Fruit fly (Drosophila melanogaster) whole organism, embryonic: Measurements from ENCODE around the gene CG18301.

Experiments
- Ada2b ChIP-seq: fragments of 200-800 bp; sonication (Bioruptor generic); IDR thresholded peaks from 2 replicates; pipeline ENCODE4 v1.3.6; 2022; ENCODE audit warnings: missing biosample characterization, missing genetic modification characterization
- B-H2 ChIP-seq: fragments of 200-800 bp; sonication (Bioruptor generic); optimal IDR thresholded peaks from 2 replicates; lab custom pipeline; 2018; ENCODE audit warnings: missing biosample characterization, mild to moderate bottlenecking, missing genetic modification characterization
- Blimp-1 ChIP-seq: fragments of 200-800 bp; sonication (Bioruptor generic); optimal IDR thresholded peaks from 3 replicates; lab custom pipeline; 2018; ENCODE audit warnings: missing biosample characterization, missing genetic modification characterization, mild to moderate bottlenecking, moderate library complexity, missing genetic modification reagents
- CG10565 ChIP-seq: fragments of 200-800 bp; sonication (Bioruptor generic); optimal IDR thresholded peaks from 3 replicates; lab custom pipeline; 2016; ENCODE audit warnings: missing biosample characterization, mild to moderate bottlenecking, missing genetic modification characterization
- CG11398 ChIP-seq: fragments of 200-800 bp; sonication (Bioruptor generic); optimal IDR thresholded peaks from 2 replicates; lab custom pipeline; 2016; ENCODE audit warnings: missing biosample characterization, missing genetic modification characterization
- CG13296 ChIP-seq: fragments of 200-800 bp; sonication (Bioruptor generic); optimal IDR thresholded peaks from 3 replicates; lab custom pipeline; 2018; ENCODE audit warnings: missing biosample characterization, mild to moderate bottlenecking, missing genetic modification characterization
- CG13894 ChIP-seq: fragments of 200-800 bp; sonication (Bioruptor generic); optimal IDR thresholded peaks from 3 replicates; lab custom pipeline; 2018; ENCODE audit warnings: missing biosample characterization, mild to moderate bottlenecking, missing genetic modification characterization, moderate library complexity
- CG14441 ChIP-seq: fragments of 200-800 bp; sonication (Bioruptor generic); IDR thresholded peaks from 2 replicates; pipeline ENCODE4 v1.3.6; 2022; ENCODE audit warnings: missing biosample characterization, missing genetic modification characterization
- CG16863 ChIP-seq: fragments of 200-800 bp; sonication (Bioruptor generic); optimal IDR thresholded peaks from 3 replicates; lab custom pipeline; 2016; ENCODE audit warnings: missing biosample characterization, missing genetic modification characterization
- CG17912 ChIP-seq: fragments of 200-800 bp; sonication (Bioruptor generic); optimal IDR thresholded peaks from 2 replicates; lab custom pipeline; 2018; ENCODE audit warnings: missing biosample characterization, mild to moderate bottlenecking, missing genetic modification characterization
- CG18764 ChIP-seq: fragments of 200-800 bp; sonication (Bioruptor generic); optimal IDR thresholded peaks from 3 replicates; lab custom pipeline; 2016; ENCODE audit warnings: missing biosample characterization, missing genetic modification characterization
- CG2678 ChIP-seq: fragments of 200-800 bp; sonication (Bioruptor generic); optimal IDR thresholded peaks from 3 replicates; lab custom pipeline; 2019; ENCODE audit warnings: missing biosample characterization, mild to moderate bottlenecking, missing genetic modification characterization, moderate library complexity
- CG4282 ChIP-seq: fragments of 200-800 bp; sonication (Bioruptor generic); optimal IDR thresholded peaks from 2 replicates; lab custom pipeline; 2016; ENCODE audit warnings: missing biosample characterization, missing genetic modification characterization
- CG4328 ChIP-seq: fragments of 200-800 bp; sonication (Bioruptor generic); optimal IDR thresholded peaks from 3 replicates; lab custom pipeline; 2017; ENCODE audit warnings: missing biosample characterization, missing genetic modification reagents, missing genetic modification characterization
- CG43689 ChIP-seq: fragments of 200-800 bp; sonication (Bioruptor generic); IDR thresholded peaks from 2 replicates; pipeline ENCODE4 v1.3.6; 2022; ENCODE audit warnings: missing biosample characterization, missing genetic modification characterization
- CG4617 ChIP-seq: fragments of 200-800 bp; sonication (Bioruptor generic); optimal IDR thresholded peaks from 3 replicates; lab custom pipeline; 2016; ENCODE audit warnings: missing biosample characterization, missing genetic modification characterization, borderline replicate concordance
- CG4820 ChIP-seq: fragments of 200-800 bp; sonication (Bioruptor generic); optimal IDR thresholded peaks from 3 replicates; lab custom pipeline; 2016; ENCODE audit warnings: missing biosample characterization, missing genetic modification characterization
- CG5245 ChIP-seq: fragments of 200-800 bp; sonication (Bioruptor generic); optimal IDR thresholded peaks from 3 replicates; lab custom pipeline; 2016; ENCODE audit warnings: missing biosample characterization, missing genetic modification characterization
- CG7556 ChIP-seq: fragments of 200-800 bp; sonication (Bioruptor generic); optimal IDR thresholded peaks from 2 replicates; lab custom pipeline; 2017; ENCODE audit warnings: missing biosample characterization, mild to moderate bottlenecking, missing genetic modification characterization
- CG7928 ChIP-seq: fragments of 200-800 bp; sonication (Bioruptor generic); optimal IDR thresholded peaks from 2 replicates; lab custom pipeline; 2017; ENCODE audit warnings: missing biosample characterization, mild to moderate bottlenecking, missing genetic modification characterization
- CG8281 ChIP-seq: fragments of 200-800 bp; sonication (Bioruptor generic); optimal IDR thresholded peaks from 2 replicates; lab custom pipeline; 2018; ENCODE audit warnings: missing biosample characterization, mild to moderate bottlenecking, missing genetic modification characterization, moderate library complexity
- CG9609 ChIP-seq: fragments of 200-800 bp; sonication (Bioruptor generic); optimal IDR thresholded peaks from 3 replicates; lab custom pipeline; 2016; ENCODE audit warnings: missing biosample characterization, missing genetic modification characterization
- CG9876 ChIP-seq: fragments of 200-800 bp; sonication (Bioruptor generic); optimal IDR thresholded peaks from 2 replicates; lab custom pipeline; 2016; ENCODE audit warnings: missing biosample characterization, missing genetic modification characterization
- Deaf1 ChIP-seq: fragments of 200-800 bp; optimal IDR thresholded peaks from 3 replicates; lab custom pipeline; 2019; ENCODE audit warnings: missing biosample characterization, mild to moderate bottlenecking, missing genetic modification characterization, moderate library complexity
- Dip2 ChIP-seq: fragments of 200-800 bp; sonication (Bioruptor generic); IDR thresholded peaks from 2 replicates; pipeline ENCODE4 v1.3.6; 2022; ENCODE audit warnings: missing biosample characterization, missing genetic modification characterization
- Drgx ChIP-seq: fragments of 200-800 bp; sonication (Bioruptor generic); IDR thresholded peaks from 2 replicates; pipeline ENCODE4 v1.3.6; 2022; ENCODE audit warnings: missing biosample characterization, missing genetic modification characterization
- Hr39 ChIP-seq: fragments of >200 bp; optimal IDR thresholded peaks from 2 replicates; lab custom pipeline; 2017
- MESR4 ChIP-seq: fragments of 200-800 bp; sonication (Bioruptor generic); optimal IDR thresholded peaks from 2 replicates; lab custom pipeline; 2018; ENCODE audit warnings: missing biosample characterization, mild to moderate bottlenecking, missing genetic modification characterization, moderate library complexity
- MTF-1 ChIP-seq: fragments of 200-800 bp; sonication (Bioruptor generic); optimal IDR thresholded peaks from 2 replicates; lab custom pipeline; 2018; ENCODE audit warnings: missing biosample characterization, mild to moderate bottlenecking, missing genetic modification characterization, borderline replicate concordance
- Mrtf ChIP-seq: fragments of 200-800 bp; sonication (Bioruptor generic); IDR thresholded peaks from 3 replicates; pipeline ENCODE4 v1.3.6; 2022; ENCODE audit warnings: missing biosample characterization, missing genetic modification characterization
- Neu2 ChIP-seq: fragments of 200-800 bp; sonication (Bioruptor generic); optimal IDR thresholded peaks from 3 replicates; lab custom pipeline; 2016; ENCODE audit warnings: missing biosample characterization, missing genetic modification characterization, borderline replicate concordance
- Oli ChIP-seq: fragments of 200-800 bp; sonication (Bioruptor generic); optimal IDR thresholded peaks from 2 replicates; lab custom pipeline; 2018; ENCODE audit warnings: missing biosample characterization, mild to moderate bottlenecking, missing genetic modification characterization, moderate library complexity
- Scr ChIP-seq: fragments of 200-800 bp; sonication (Bioruptor generic); IDR thresholded peaks from 2 replicates; pipeline ENCODE4 v1.3.6; 2022; ENCODE audit warnings: missing biosample characterization, missing genetic modification characterization; ENCODE audit not compliant: partially characterized antibody
- bab2 ChIP-seq: fragments of 200-800 bp; sonication (Bioruptor generic); optimal IDR thresholded peaks from 2 replicates; lab custom pipeline; 2016; ENCODE audit warnings: missing biosample characterization, missing genetic modification characterization
- bcd ChIP-seq: fragments of 200-800 bp; sonication (Bioruptor generic); optimal IDR thresholded peaks from 2 replicates; lab custom pipeline; 2017; ENCODE audit warnings: missing biosample characterization, mild to moderate bottlenecking, missing genetic modification characterization
- btn ChIP-seq: fragments of 200-800 bp; sonication (Bioruptor generic); optimal IDR thresholded peaks from 2 replicates; lab custom pipeline; 2016; ENCODE audit warnings: missing biosample characterization, missing genetic modification characterization
- crol ChIP-seq: fragments of 200-800 bp; sonication (Bioruptor generic); IDR thresholded peaks from 2 replicates; pipeline ENCODE4 v1.3.6; 2022; ENCODE audit warnings: missing biosample characterization, missing genetic modification characterization
- dm ChIP-seq: fragments of 200-800 bp; sonication (Bioruptor generic); optimal IDR thresholded peaks from 3 replicates; lab custom pipeline; 2016; ENCODE audit warnings: missing biosample characterization, missing genetic modification characterization
- gem ChIP-seq: fragments of 200-800 bp; sonication (Bioruptor generic); optimal IDR thresholded peaks from 2 replicates; lab custom pipeline; 2019; ENCODE audit warnings: missing biosample characterization, mild to moderate bottlenecking, missing genetic modification characterization, moderate library complexity
- lab ChIP-seq: fragments of 200-800 bp; sonication (Bioruptor generic); optimal IDR thresholded peaks from 3 replicates; lab custom pipeline; 2017; ENCODE audit warnings: missing biosample characterization, missing genetic modification characterization, mild to moderate bottlenecking, moderate library complexity, missing genetic modification reagents
- nerfin-2 ChIP-seq: fragments of 200-800 bp; sonication (Bioruptor generic); IDR thresholded peaks from 2 replicates; pipeline ENCODE4 v1.3.6; 2022; ENCODE audit warnings: missing biosample characterization, missing genetic modification characterization; ENCODE audit not compliant: partially characterized antibody
- peb ChIP-seq: fragments of 200-800 bp; sonication (Bioruptor generic); IDR thresholded peaks from 2 replicates; pipeline ENCODE4 v1.3.6; 2022; ENCODE audit warnings: missing biosample characterization, missing genetic modification characterization
- pho ChIP-seq: fragments of 200-800 bp; sonication (Bioruptor generic); optimal IDR thresholded peaks from 2 replicates; lab custom pipeline; 2016; ENCODE audit warnings: missing biosample characterization, missing genetic modification characterization
- pros ChIP-seq: fragments of 200-800 bp; sonication (Bioruptor generic); optimal IDR thresholded peaks from 3 replicates; lab custom pipeline; 2019; ENCODE audit warnings: missing biosample characterization, mild to moderate bottlenecking, missing genetic modification characterization, moderate library complexity
- pzg ChIP-seq: fragments of 200-800 bp; sonication (Bioruptor generic); optimal IDR thresholded peaks from 3 replicates; lab custom pipeline; 2018; ENCODE audit warnings: missing biosample characterization, mild to moderate bottlenecking, missing genetic modification characterization, moderate library complexity
- salm ChIP-seq: fragments of 200-800 bp; sonication (Bioruptor generic); optimal IDR thresholded peaks from 2 replicates; lab custom pipeline; 2018; ENCODE audit warnings: missing biosample characterization, mild to moderate bottlenecking, missing genetic modification characterization
- shn ChIP-seq: fragments of 200-800 bp; sonication (Bioruptor generic); optimal IDR thresholded peaks from 3 replicates; lab custom pipeline; 2016; ENCODE audit warnings: missing biosample characterization, missing genetic modification characterization
- slp2 ChIP-seq: fragments of 200-800 bp; sonication (Bioruptor generic); optimal IDR thresholded peaks from 2 replicates; lab custom pipeline; 2016; ENCODE audit warnings: missing biosample characterization, missing genetic modification characterization
- toy ChIP-seq: fragments of 200-800 bp; sonication (Bioruptor generic); IDR thresholded peaks from 2 replicates; pipeline ENCODE4 v1.3.6; 2022; ENCODE audit warnings: missing biosample characterization, missing genetic modification characterization
- yki ChIP-seq: fragments of >200 bp; optimal IDR thresholded peaks from 3 replicates; lab custom pipeline; 2018

Gene CG18301

dm6 chr2L:10522174-10522893 is 9.3 kb upstream of the CG18301 start (continued):
- TF ChIP-seq B-H2 (GFP tag; lab: Kevin White, UChicago) (no peak), CG14441 (peak; percentile 74), yki (lab: Kevin White, UChicago) (no peak), MTF-1 (no peak), Deaf1 (tag; lab: Kevin White, UChicago) (peak; percentile 27), CG11398 (no peak), CG18764 (no peak), peb (GFP tag; lab: Robert Waterston, UW) (no peak), pho (GFP tag; lab: Kevin White, UChicago) (no peak), dm (no peak), btn (GFP tag; lab: Kevin White, UChicago) (no peak), Drgx (GFP tag; lab: Robert Waterston, UW) (peak; percentile 38; the same call in 1 of the 2 replicates), toy (GFP tag; lab: Robert Waterston, UW) (no peak), Blimp-1 (GFP tag; lab: Kevin White, UChicago) (peak; percentile 41), gem (tag; lab: Kevin White, UChicago) (peak; percentile 81), CG5245 (peak; percentile 31), Oli (tag; lab: Kevin White, UChicago) (peak; percentile 76), CG4820 (GFP tag; lab: Kevin White, UChicago) (peak; percentile 51), nerfin-2 (GFP tag; lab: Robert Waterston, UW) (no peak), CG43689 (GFP tag; lab: Robert Waterston, UW) (no peak), CG9609 (GFP tag; lab: Kevin White, UChicago) (no peak), bab2 (GFP tag; lab: Kevin White, UChicago) (no peak), Dip2 (0 out of 2 replicates have a peak, but pooled peaks have one; percentile 26), CG4282 (GFP tag; lab: Kevin White, UChicago) (no peak), bcd (peak; percentile 76), CG7556 (GFP tag; lab: Kevin White, UChicago) (peak; percentile 86), CG13894 (tag; lab: Kevin White, UChicago) (no peak), CG16863 (GFP tag; lab: Kevin White, UChicago) (no peak), shn (GFP tag; lab: Kevin White, UChicago) (no peak), MESR4 (GFP tag; lab: Kevin White, UChicago) (no peak), salm (tag; lab: Kevin White, UChicago) (peak; percentile 17), CG10565 (no peak), crol (GFP tag; lab: Robert Waterston, UW) (peak; percentile 74), Mrtf (GFP tag; lab: Robert Waterston, UW) (0 out of 3 replicates have a peak, but pooled peaks have one; percentile 59), pros (GFP tag; lab: Kevin White, UChicago) (no peak), Hr39 (lab: Kevin White, UChicago) (no peak), CG4617 (GFP tag; lab: Kevin White, UChicago) (no peak), Ada2b (GFP tag; lab: Robert Waterston, UW) (peak; percentile 46), CG13296 (GFP tag; lab: Kevin White, UChicago) (peak; percentile 50), CG9876 (no peak), CG17912 (GFP tag; lab: Kevin White, UChicago) (no peak), Neu2 (no peak), CG4328 (no peak), Scr (no peak), lab (peak; percentile 74), CG7928 (GFP tag; lab: Kevin White, UChicago) (no peak), slp2 (GFP tag; lab: Kevin White, UChicago) (no peak), CG8281 (tag; lab: Kevin White, UChicago) (peak; percentile 11), CG2678 (tag; lab: Kevin White, UChicago) (peak; percentile 83), pzg (GFP tag; lab: Kevin White, UChicago) (no peak)
